Fruit fly (Drosophila melanogaster) whole organism, wandering third instar larva: ENCODE measurements around the gene CG12362.

ENCODE experiments used
- Abd-B ChIP-seq: fragments of >200 bp; optimal IDR thresholded peaks from 2 replicates; lab custom pipeline; 2017; ENCODE audit warnings: missing biosample characterization, missing genetic modification characterization
- CG32264 ChIP-seq: fragments of 200-800 bp; sonication (Bioruptor generic); optimal IDR thresholded peaks from 2 replicates; lab custom pipeline; 2016; ENCODE audit warnings: missing biosample characterization, missing genetic modification characterization
- CG9705 ChIP-seq: fragments of 200-800 bp; sonication (Bioruptor generic); optimal IDR thresholded peaks from 2 replicates; lab custom pipeline; 2018; ENCODE audit warnings: missing biosample characterization, mild to moderate bottlenecking, missing genetic modification characterization
- CrebA ChIP-seq: fragments of 200-800 bp; sonication (Bioruptor generic); optimal IDR thresholded peaks from 2 replicates; lab custom pipeline; 2016; ENCODE audit warnings: missing biosample characterization, mild to moderate bottlenecking, missing genetic modification characterization, borderline replicate concordance
- Dfd ChIP-seq: fragments of >200 bp; optimal IDR thresholded peaks from 2 replicates; lab custom pipeline; 2017; ENCODE audit warnings: missing biosample characterization, missing genetic modification characterization
- Dif ChIP-seq: fragments of 200-275, 200-300 bp; sonication (Bioruptor generic); optimal IDR thresholded peaks from 2 replicates; lab custom pipeline; 2018; ENCODE audit warnings: missing biosample characterization, missing genetic modification characterization; ENCODE audit not compliant: partially characterized antibody
- GATAd ChIP-seq: sonication (Bioruptor generic); optimal IDR thresholded peaks from 2 replicates; lab custom pipeline; 2016; ENCODE audit warnings: missing biosample characterization, missing genetic modification characterization
- HLH106 ChIP-seq: fragments of 200-800 bp; optimal IDR thresholded peaks from 3 replicates; lab custom pipeline; 2019; ENCODE audit warnings: missing biosample characterization, mild to moderate bottlenecking, missing genetic modification characterization, moderate library complexity
- Hnf4 ChIP-seq: fragments of 200-800 bp; sonication (Bioruptor generic); optimal IDR thresholded peaks from 2 replicates; lab custom pipeline; 2016; ENCODE audit warnings: missing biosample characterization, mild to moderate bottlenecking, missing genetic modification characterization
- Hr78 ChIP-seq: fragments of >200 bp; optimal IDR thresholded peaks from 2 replicates; lab custom pipeline; 2017; ENCODE audit warnings: missing biosample characterization, missing genetic modification characterization
- Hr83 ChIP-seq: fragments of 200-300 bp; sonication (Bioruptor generic); optimal IDR thresholded peaks from 2 replicates; lab custom pipeline; 2016; ENCODE audit warnings: missing biosample characterization, mild to moderate bottlenecking, missing genetic modification characterization, moderate library complexity; ENCODE audit not compliant: poor library complexity, severe bottlenecking
- Jra ChIP-seq: sonication (Bioruptor generic); optimal IDR thresholded peaks from 2 replicates; lab custom pipeline; 2016; ENCODE audit warnings: missing biosample characterization, missing genetic modification characterization
- Mio ChIP-seq: sonication (Bioruptor generic); optimal IDR thresholded peaks from 2 replicates; lab custom pipeline; 2016; ENCODE audit warnings: missing biosample characterization, missing genetic modification characterization
- Myc ChIP-seq: fragments of >200 bp; optimal IDR thresholded peaks from 2 replicates; lab custom pipeline; 2017
- N ChIP-seq: fragments of >200 bp; optimal IDR thresholded peaks from 2 replicates; lab custom pipeline; 2018; ENCODE audit warnings: missing biosample characterization, missing external identifiers, missing genetic modification characterization
- OdsH ChIP-seq: fragments of 200-800 bp; sonication (Bioruptor generic); optimal IDR thresholded peaks from 2 replicates; lab custom pipeline; 2016; ENCODE audit warnings: missing biosample characterization, mild to moderate bottlenecking, missing genetic modification characterization
- Rel ChIP-seq, 2 experiments: fragments of 200-800 bp; sonication (Bioruptor generic) in 1 of 2; optimal IDR thresholded peaks; 2 replicates in 1 of 2; 3 replicates in 1 of 2; lab custom pipeline; 2016 to 2019; ENCODE audit warnings: mild to moderate bottlenecking in 2 of 2, missing biosample characterization in 2 of 2, missing genetic modification characterization in 2 of 2, moderate library complexity in 1 of 2
- Sp1 ChIP-seq: fragments of 200-800 bp; sonication (Bioruptor generic); optimal IDR thresholded peaks from 3 replicates; lab custom pipeline; 2019; ENCODE audit warnings: missing biosample characterization, mild to moderate bottlenecking, missing genetic modification characterization, moderate library complexity
- Vsx2 ChIP-seq: fragments of 200-300, 225-300 bp; sonication (Bioruptor generic); optimal IDR thresholded peaks from 2 replicates; lab custom pipeline; 2018; ENCODE audit warnings: missing biosample characterization, missing genetic modification characterization; ENCODE audit not compliant: partially characterized antibody
- br ChIP-seq: fragments of 200-800 bp; sonication (Bioruptor generic); optimal IDR thresholded peaks from 2 replicates; lab custom pipeline; 2016; ENCODE audit warnings: missing biosample characterization, missing genetic modification characterization
- brk ChIP-seq: fragments of 200-800 bp; sonication (Bioruptor generic); optimal IDR thresholded peaks from 2 replicates; lab custom pipeline; 2016; ENCODE audit warnings: missing biosample characterization, mild to moderate bottlenecking, missing genetic modification characterization
- dl ChIP-seq, 2 experiments: fragments of 175-275, 200-275 bp in 1 of 2; fragments of 200-275 bp in 1 of 2; sonication (Bioruptor generic); optimal IDR thresholded peaks; lab custom pipeline; 2018; ENCODE audit warnings: mild to moderate bottlenecking in 2 of 2, missing biosample characterization in 2 of 2, missing genetic modification characterization in 2 of 2, moderate library complexity in 2 of 2; ENCODE audit not compliant: partially characterized antibody in 2 of 2, insufficient read depth in 1 of 2
- dmrt93B ChIP-seq: fragments of 200-800 bp; sonication (Bioruptor generic); optimal IDR thresholded peaks from 2 replicates; lab custom pipeline; 2018; ENCODE audit warnings: missing biosample characterization, mild to moderate bottlenecking, missing genetic modification characterization
- dsf ChIP-seq: sonication (Bioruptor generic); optimal IDR thresholded peaks from 2 replicates; lab custom pipeline; 2016; ENCODE audit warnings: missing biosample characterization, missing genetic modification characterization, borderline replicate concordance
- ey ChIP-seq: fragments of 200-800 bp; sonication (Bioruptor generic); optimal IDR thresholded peaks from 2 replicates; lab custom pipeline; 2016; ENCODE audit warnings: missing biosample characterization, missing genetic modification characterization
- foxo ChIP-seq, 2 experiments: fragments of 200-800 bp; sonication (Bioruptor generic); optimal IDR thresholded peaks; 2 replicates in 1 of 2; 3 replicates in 1 of 2; lab custom pipeline; 2016 to 2017; ENCODE audit warnings: missing biosample characterization in 2 of 2, missing genetic modification characterization in 2 of 2
- fru ChIP-seq: fragments of 200-800 bp; sonication (Bioruptor generic); optimal IDR thresholded peaks from 3 replicates; lab custom pipeline; 2016; ENCODE audit warnings: missing biosample characterization, mild to moderate bottlenecking, missing genetic modification characterization
- h ChIP-seq: fragments of 200-800 bp; sonication (Bioruptor generic); optimal IDR thresholded peaks from 3 replicates; lab custom pipeline; 2016; ENCODE audit warnings: missing biosample characterization, mild to moderate bottlenecking, missing genetic modification characterization
- jim ChIP-seq: fragments of 175-275, 200-325 bp; sonication (Bioruptor generic); optimal IDR thresholded peaks from 2 replicates; lab custom pipeline; 2016; ENCODE audit warnings: missing biosample characterization, mild to moderate bottlenecking, missing genetic modification characterization
- lola ChIP-seq: fragments of >200 bp; optimal IDR thresholded peaks from 2 replicates; lab custom pipeline; 2017; ENCODE audit warnings: missing biosample characterization, missing genetic modification characterization
- pan ChIP-seq: fragments of >200 bp; optimal IDR thresholded peaks from 2 replicates; lab custom pipeline; 2017
- psq ChIP-seq: fragments of 200-800 bp; sonication (Bioruptor generic); optimal IDR thresholded peaks from 3 replicates; lab custom pipeline; 2017; ENCODE audit warnings: missing biosample characterization, mild to moderate bottlenecking, missing genetic modification characterization, moderate library complexity
- rgr ChIP-seq: fragments of 200-800 bp; sonication (Bioruptor generic); optimal IDR thresholded peaks from 3 replicates; lab custom pipeline; 2016; ENCODE audit warnings: missing biosample characterization, mild to moderate bottlenecking, missing genetic modification characterization
- sage ChIP-seq: fragments of 200-800 bp; sonication (Bioruptor generic); optimal IDR thresholded peaks from 2 replicates; lab custom pipeline; 2016; ENCODE audit warnings: missing biosample characterization, mild to moderate bottlenecking, missing genetic modification characterization
- sv ChIP-seq: fragments of 200-800 bp; sonication (Bioruptor generic); optimal IDR thresholded peaks from 3 replicates; lab custom pipeline; 2016; ENCODE audit warnings: missing biosample characterization, missing genetic modification characterization
- tai ChIP-seq: sonication (Bioruptor generic); optimal IDR thresholded peaks from 2 replicates; lab custom pipeline; 2016; ENCODE audit warnings: missing biosample characterization, missing genetic modification characterization
- usp ChIP-seq: fragments of >200 bp; optimal IDR thresholded peaks from 2 replicates; lab custom pipeline; 2017; ENCODE audit warnings: missing biosample characterization, missing genetic modification characterization
- woc ChIP-seq: sonication (Bioruptor generic); optimal IDR thresholded peaks from 2 replicates; lab custom pipeline; 2016; ENCODE audit warnings: missing biosample characterization, mild to moderate bottlenecking, missing genetic modification characterization

Gene CG12362

dm6 chr3L:10386601-10387000, 26.0 kb upstream of the CG12362 start:
- TF ChIP-seq jim (GFP tag; lab: Kevin White, UChicago) (no peak), ey (GFP tag; lab: Kevin White, UChicago) (no peak), N (GFP tag; lab: Kevin White, UChicago) (no peak), Myc (lab: Kevin White, UChicago) (no peak), Hnf4 (GFP tag; lab: Kevin White, UChicago) (no peak), pan (lab: Kevin White, UChicago) (no peak), tai (no peak), Rel (GFP tag; optimal IDR thresholded peaks at IDR 0.05; lab: Kevin White, UChicago) (no peak), Rel (tag; optimal IDR thresholded peaks at IDR 0.05; lab: Kevin White, UChicago) (no peak), lola (GFP tag; lab: Kevin White, UChicago) (no peak), CG9705 (GFP tag; lab: Kevin White, UChicago) (no peak), br (GFP tag; lab: Kevin White, UChicago) (no peak)

- peak; percentile 37 for TF ChIP-seq fru (GFP tag; lab: Kevin White, UChicago)
- no peak for TF ChIP-seq sv (GFP tag; lab: Kevin White, UChicago)
- no peak for TF ChIP-seq OdsH (GFP tag; lab: Kevin White, UChicago)
- no peak for TF ChIP-seq usp (GFP tag; lab: Kevin White, UChicago)
- TF ChIP-seq dmrt93B (GFP tag; lab: Kevin White, UChicago): peak; percentile 10
- no peak for TF ChIP-seq psq
- TF ChIP-seq jim (GFP tag; lab: Kevin White, UChicago): no peak
- no peak for TF ChIP-seq Hr78 (GFP tag; lab: Kevin White, UChicago)
- no peak for TF ChIP-seq pan (lab: Kevin White, UChicago)
- TF ChIP-seq tai: no peak
- no peak for TF ChIP-seq Myc (lab: Kevin White, UChicago)
- no peak for TF ChIP-seq Rel (GFP tag; optimal IDR thresholded peaks at IDR 0.05; lab: Kevin White, UChicago)
- TF ChIP-seq Rel (tag; optimal IDR thresholded peaks at IDR 0.05; lab: Kevin White, UChicago): no peak
- TF ChIP-seq Jra (GFP tag; lab: Kevin White, UChicago): no peak
- no peak for TF ChIP-seq sage (GFP tag; lab: Kevin White, UChicago)
- TF ChIP-seq Abd-B (GFP tag; lab: Kevin White, UChicago): no peak
- no peak for TF ChIP-seq Hnf4 (GFP tag; lab: Kevin White, UChicago)
- no peak for TF ChIP-seq Hr83
- TF ChIP-seq lola (GFP tag; lab: Kevin White, UChicago): no peak
- no peak for TF ChIP-seq Sp1 (GFP tag; lab: Kevin White, UChicago)
- no peak for TF ChIP-seq dsf (GFP tag; lab: Kevin White, UChicago)
- TF ChIP-seq CrebA: no peak
- TF ChIP-seq CG32264 (GFP tag; lab: Kevin White, UChicago): no peak
- no peak for TF ChIP-seq Vsx2 (GFP tag; lab: Kevin White, UChicago)
- TF ChIP-seq foxo (GFP tag; optimal IDR thresholded peaks at IDR 0.05; lab: Kevin White, UChicago): peak in 1 of 2 experiments; percentile 29
- peak; percentile 21 for TF ChIP-seq woc (GFP tag; lab: Kevin White, UChicago)
- no peak for TF ChIP-seq N (GFP tag; lab: Kevin White, UChicago)
- peak; percentile 33 for TF ChIP-seq HLH106
- no peak for TF ChIP-seq dl (GFP tag; optimal IDR thresholded peaks at IDR 0.05; lab: Kevin White, UChicago; ENCODE audit: insufficient read depth in 1 of 2, partially characterized antibody in 2 of 2)
- TF ChIP-seq CG9705 (GFP tag; lab: Kevin White, UChicago): no peak
- TF ChIP-seq h (GFP tag; lab: Kevin White, UChicago): no peak
- TF ChIP-seq Dif (GFP tag; lab: Kevin White, UChicago): no peak
- no peak for TF ChIP-seq ey (GFP tag; lab: Kevin White, UChicago)
- no peak for TF ChIP-seq Mio (GFP tag; lab: Kevin White, UChicago)
- no peak for TF ChIP-seq GATAd
- TF ChIP-seq rgr (GFP tag; lab: Kevin White, UChicago): no peak
- TF ChIP-seq br (GFP tag; lab: Kevin White, UChicago): peak; percentile 13
- TF ChIP-seq brk (GFP tag; lab: Kevin White, UChicago): no peak
- no peak for TF ChIP-seq Dfd (GFP tag; lab: Kevin White, UChicago)
- TF ChIP-seq, all 38 proteins: peak for 6
These were observed 25.2 kb upstream of the CG12362 start for dm6 chr3L:10387233-10387925.
